Worm (Caenorhabditis elegans): ENCODE results near the gene ZK637.14.

Gene ZK637.14

ce11 chrIII:8873045-8873457, 15.9 kb downstream of the ZK637.14 start (continued):
- TF ChIP-seq nhr-41 (GFP tag; IDR thresholded peaks at IDR 0.05): no peak
- no peak for TF ChIP-seq nhr-111 (GFP tag; optimal IDR thresholded peaks at IDR 0.05)
- no peak for TF ChIP-seq mxl-2 (GFP tag; conservative IDR thresholded peaks at IDR 0.05)
- peak; percentile 18 for TF ChIP-seq spr-3 (GFP tag; optimal IDR thresholded peaks at IDR 0.05)
- TF ChIP-seq gei-8 (GFP tag; optimal IDR thresholded peaks at IDR 0.05): no peak
- no peak for TF ChIP-seq D1046.2 (GFP tag; IDR thresholded peaks at IDR 0.05)
- TF ChIP-seq zip-11 (GFP tag; IDR thresholded peaks at IDR 0.05): no peak
- TF ChIP-seq pha-4 (GFP tag; IDR thresholded peaks at IDR 0.05): 0 out of 2 replicates have a peak, but pooled peaks have one; percentile 10
- TF ChIP-seq pha-4 (tag; optimal IDR thresholded peaks at IDR 0.05): no peak
- no peak for TF ChIP-seq nhr-102 (tag; optimal IDR thresholded peaks at IDR 0.05)
- TF ChIP-seq lin-29 (GFP tag; IDR thresholded peaks at IDR 0.05): no peak
- no peak for TF ChIP-seq daf-8 (GFP tag; IDR thresholded peaks at IDR 0.05)
- no peak for TF ChIP-seq ces-1 (GFP tag; optimal IDR thresholded peaks at IDR 0.05)
- peak; percentile 72; the same call in 1 of the 2 replicates for TF ChIP-seq ctbp-1 (GFP tag; IDR thresholded peaks at IDR 0.05)
- TF ChIP-seq rbr-2 (tag; optimal IDR thresholded peaks at IDR 0.05): peak; percentile 34
- TF ChIP-seq nhr-11 (tag; optimal IDR thresholded peaks at IDR 0.05): no peak
- no peak for TF ChIP-seq pqm-1 (tag; optimal IDR thresholded peaks at IDR 0.05)
- no peak for TF ChIP-seq mdl-1 (tag; optimal IDR thresholded peaks at IDR 0.05)
- no peak for TF ChIP-seq snpc-4 (tag; optimal IDR thresholded peaks at IDR 0.05)
- TF ChIP-seq saeg-2 (GFP tag; IDR thresholded peaks at IDR 0.05): no peak
- no peak for TF ChIP-seq ceh-28 (tag; optimal IDR thresholded peaks at IDR 0.05)
- TF ChIP-seq ceh-32 (tag; optimal IDR thresholded peaks at IDR 0.05; ENCODE audit: poor library complexity): no peak
- no peak for TF ChIP-seq jun-1 (tag; optimal IDR thresholded peaks at IDR 0.05)
- no peak for TF ChIP-seq zfp-2 (tag; optimal IDR thresholded peaks at IDR 0.05)
- TF ChIP-seq tag-97 (GFP tag; IDR thresholded peaks at IDR 0.05): no peak
- TF ChIP-seq dmd-6 (GFP tag; IDR thresholded peaks at IDR 0.05): no peak
- peak; percentile 40; the same call in 1 of the 2 replicates for TF ChIP-seq T26A8.4 (GFP tag; IDR thresholded peaks at IDR 0.05)
- TF ChIP-seq lir-3 (tag; optimal IDR thresholded peaks at IDR 0.05): no peak
- peak; percentile 33; the same call in 1 of the 2 replicates for TF ChIP-seq lim-7 (GFP tag; IDR thresholded peaks at IDR 0.05)
- TF ChIP-seq mdt-29 (GFP tag; IDR thresholded peaks at IDR 0.05): no peak
- no peak for TF ChIP-seq lin-15B (tag; optimal IDR thresholded peaks at IDR 0.05)
- no peak for TF ChIP-seq ceh-20 (GFP tag; IDR thresholded peaks at IDR 0.05)
- no peak for TF ChIP-seq dpl-1 (GFP tag; optimal IDR thresholded peaks at IDR 0.05)
- TF ChIP-seq duxl-1 (tag; optimal IDR thresholded peaks at IDR 0.05; ENCODE audit: poor library complexity): no peak
- no peak for TF ChIP-seq ceh-82 (tag; optimal IDR thresholded peaks at IDR 0.05)
- peak; percentile 48 for TF ChIP-seq vab-7 (GFP tag; IDR thresholded peaks at IDR 0.05)
- no peak for TF ChIP-seq hlh-11 (tag; optimal IDR thresholded peaks at IDR 0.05)
- no peak for TF ChIP-seq nhr-77 (tag; optimal IDR thresholded peaks at IDR 0.05)
- TF ChIP-seq fos-1 (tag; optimal IDR thresholded peaks at IDR 0.05): no peak
- TF ChIP-seq ztf-7 (tag; optimal IDR thresholded peaks at IDR 0.05): no peak
- no peak for TF ChIP-seq nhr-10 (tag; optimal IDR thresholded peaks at IDR 0.05)
- TF ChIP-seq daf-12 (tag; optimal IDR thresholded peaks at IDR 0.05): no peak
- TF ChIP-seq tra-1 (GFP tag; IDR thresholded peaks at IDR 0.05): no peak
- TF ChIP-seq madf-5 (GFP tag; IDR thresholded peaks at IDR 0.05): no peak
- TF ChIP-seq lin-39 (tag; optimal IDR thresholded peaks at IDR 0.05): no peak
- TF ChIP-seq T20F7.1 (GFP tag; optimal IDR thresholded peaks at IDR 0.05): no peak
- no peak for TF ChIP-seq sdz-12 (GFP tag; optimal IDR thresholded peaks at IDR 0.05)
- no peak for TF ChIP-seq Y5F2A.4 (GFP tag; optimal IDR thresholded peaks at IDR 0.05)
- no peak for TF ChIP-seq hlh-30 (tag; optimal IDR thresholded peaks at IDR 0.05; ENCODE audit: insufficient read depth)
- TF ChIP-seq dve-1 (tag; optimal IDR thresholded peaks at IDR 0.05; ENCODE audit: insufficient read depth): no peak
- no peak for TF ChIP-seq unc-39 (tag; optimal IDR thresholded peaks at IDR 0.05)
- 0 out of 2 replicates have a peak, but pooled peaks have one; percentile 58 for TF ChIP-seq F26F4.8 (GFP tag; conservative IDR thresholded peaks at IDR 0.05)

Data from whole organism, L4 larva.